Fruit fly (Drosophila melanogaster) whole organism, embryonic: ENCODE measurements around the gene CG17234.

ENCODE experiments used
- Aef1 ChIP-seq: fragments of 200-800 bp; sonication (Bioruptor generic); IDR thresholded peaks from 3 replicates; pipeline ENCODE4 v1.3.6; 2022; ENCODE audit warnings: missing biosample characterization, missing genetic modification characterization
- Atf6 ChIP-seq: fragments of 200-800 bp; sonication (Bioruptor generic); IDR thresholded peaks from 2 replicates; pipeline ENCODE4 v1.3.6; 2022; ENCODE audit warnings: missing biosample characterization, missing genetic modification characterization
- Awh ChIP-seq: fragments of 200-800 bp; sonication (Bioruptor generic); IDR thresholded peaks from 2 replicates; pipeline ENCODE4, ENCODE4 v1.3.6; 2022; ENCODE audit warnings: missing biosample characterization, missing genetic modification characterization
- Bgb ChIP-seq: fragments of 200-800 bp; sonication (Bioruptor generic); IDR thresholded peaks from 2 replicates; pipeline ENCODE4 v1.3.6; 2022; ENCODE audit warnings: missing biosample characterization, missing genetic modification characterization; ENCODE audit not compliant: partially characterized antibody
- CG11398 ChIP-seq: fragments of 200-800 bp; sonication (Bioruptor generic); optimal IDR thresholded peaks from 2 replicates; lab custom pipeline; 2016; ENCODE audit warnings: missing biosample characterization, missing genetic modification characterization
- CG13296 ChIP-seq: fragments of 200-800 bp; sonication (Bioruptor generic); optimal IDR thresholded peaks from 3 replicates; lab custom pipeline; 2018; ENCODE audit warnings: missing biosample characterization, mild to moderate bottlenecking, missing genetic modification characterization
- CG13775 ChIP-seq: fragments of 200-800 bp; sonication (Bioruptor generic); optimal IDR thresholded peaks from 3 replicates; lab custom pipeline; 2017; ENCODE audit warnings: missing biosample characterization, mild to moderate bottlenecking, missing genetic modification characterization
- CG14014 ChIP-seq: fragments of 200-800 bp; sonication (Bioruptor generic); IDR thresholded peaks from 2 replicates; pipeline ENCODE4 v1.3.6; 2022; ENCODE audit warnings: missing biosample characterization, missing genetic modification characterization
- CG15479 ChIP-seq: fragments of 200-800 bp; sonication (Bioruptor generic); optimal IDR thresholded peaks from 3 replicates; lab custom pipeline; 2019; ENCODE audit warnings: missing biosample characterization, mild to moderate bottlenecking, missing genetic modification characterization, moderate library complexity
- CG15514 ChIP-seq: fragments of 200-800 bp; sonication (Bioruptor generic); optimal IDR thresholded peaks from 3 replicates; lab custom pipeline; 2017; ENCODE audit warnings: missing biosample characterization, missing genetic modification characterization, mild to moderate bottlenecking, moderate library complexity, missing genetic modification reagents
- CG16779 ChIP-seq: fragments of 200-800 bp; sonication (Bioruptor generic); IDR thresholded peaks from 2 replicates; pipeline ENCODE4 v1.3.6; 2022; ENCODE audit warnings: missing biosample characterization, missing genetic modification characterization
- CG17186 ChIP-seq: fragments of 200-800 bp; sonication (Bioruptor generic); optimal IDR thresholded peaks from 3 replicates; lab custom pipeline; 2017; ENCODE audit warnings: missing biosample characterization, missing genetic modification reagents, missing genetic modification characterization
- CG1792 ChIP-seq: fragments of 200-800 bp; sonication (Bioruptor generic); optimal IDR thresholded peaks from 2 replicates; lab custom pipeline; 2016; ENCODE audit warnings: missing biosample characterization, missing genetic modification characterization
- CG2129 ChIP-seq: fragments of 200-800 bp; sonication (Bioruptor generic); IDR thresholded peaks from 2 replicates; pipeline ENCODE4 v1.3.6; 2022; ENCODE audit warnings: missing biosample characterization, missing genetic modification characterization; ENCODE audit not compliant: partially characterized antibody
- CG3407 ChIP-seq: fragments of 200-800 bp; sonication (Bioruptor generic); optimal IDR thresholded peaks from 2 replicates; lab custom pipeline; 2018; ENCODE audit warnings: missing biosample characterization, mild to moderate bottlenecking, missing genetic modification characterization
- CG6272 ChIP-seq: fragments of 200-800 bp; sonication (Bioruptor generic); IDR thresholded peaks from 2 replicates; pipeline ENCODE4 v1.3.6; 2022; ENCODE audit warnings: missing biosample characterization, missing genetic modification characterization
- CG7271 ChIP-seq: fragments of 200-800 bp; sonication (Bioruptor generic); optimal IDR thresholded peaks from 2 replicates; lab custom pipeline; 2018; ENCODE audit warnings: missing biosample characterization, mild to moderate bottlenecking, missing genetic modification characterization, moderate library complexity
- CG8478 ChIP-seq: fragments of >200 bp; optimal IDR thresholded peaks from 2 replicates; lab custom pipeline; 2018
- D ChIP-seq, 2 experiments: fragments of 200-800 bp in 1 of 2; fragments of >200 bp in 1 of 2; sonication (Bioruptor generic) in 1 of 2; optimal IDR thresholded peaks; 2 replicates in 1 of 2; 3 replicates in 1 of 2; lab custom pipeline; 2017; ENCODE audit warnings: mild to moderate bottlenecking in 1 of 2, missing biosample characterization in 1 of 2, missing genetic modification characterization in 1 of 2, missing genetic modification reagents in 1 of 2
- Dp ChIP-seq: fragments of 200-800 bp; sonication (Bioruptor generic); optimal IDR thresholded peaks from 2 replicates; lab custom pipeline; 2018; ENCODE audit warnings: missing biosample characterization, mild to moderate bottlenecking, missing genetic modification characterization, moderate library complexity
- Drgx ChIP-seq: fragments of 200-800 bp; sonication (Bioruptor generic); IDR thresholded peaks from 2 replicates; pipeline ENCODE4 v1.3.6; 2022; ENCODE audit warnings: missing biosample characterization, missing genetic modification characterization
- HmgD ChIP-seq: fragments of 200-800 bp; sonication (Bioruptor generic); optimal IDR thresholded peaks from 3 replicates; lab custom pipeline; 2016; ENCODE audit warnings: missing biosample characterization, missing genetic modification characterization
- Neu2 ChIP-seq: fragments of 200-800 bp; sonication (Bioruptor generic); optimal IDR thresholded peaks from 3 replicates; lab custom pipeline; 2016; ENCODE audit warnings: missing biosample characterization, missing genetic modification characterization, borderline replicate concordance
- Ravus ChIP-seq: fragments of 200-800 bp; sonication (Bioruptor generic); IDR thresholded peaks from 2 replicates; pipeline ENCODE4 v1.3.6; 2022; ENCODE audit warnings: missing biosample characterization, missing genetic modification characterization
- TFAM ChIP-seq: fragments of 200-800 bp; sonication (Bioruptor generic); optimal IDR thresholded peaks from 2 replicates; lab custom pipeline; 2017; ENCODE audit warnings: missing biosample characterization, missing genetic modification characterization, inconsistent platforms
- Trl ChIP-seq, 3 experiments: fragments of >200 bp in 2 of 3; fragments of 200-800 bp in 1 of 3; sonication (Bioruptor generic) in 1 of 3; optimal IDR thresholded peaks; 2 replicates in 1 of 3; 3 replicates in 2 of 3; lab custom pipeline; 2016 to 2017; ENCODE audit warnings: missing biosample characterization in 1 of 3, missing genetic modification characterization in 1 of 3
- Vsx1 ChIP-seq: fragments of 200-800 bp; sonication (Bioruptor generic); optimal IDR thresholded peaks from 2 replicates; lab custom pipeline; 2017; ENCODE audit warnings: missing biosample characterization, mild to moderate bottlenecking, missing genetic modification characterization, missing genetic modification reagents
- bsh ChIP-seq, 2 experiments: fragments of 200-800 bp; sonication (Bioruptor generic); optimal IDR thresholded peaks; 2 replicates each; lab custom pipeline; 2017 to 2018; ENCODE audit warnings: mild to moderate bottlenecking in 2 of 2, missing biosample characterization in 2 of 2, missing genetic modification characterization in 2 of 2, moderate library complexity in 1 of 2
- chinmo ChIP-seq: fragments of 200-800 bp; sonication (Bioruptor generic); IDR thresholded peaks from 4 replicates; pipeline ENCODE4 v1.3.6; 2022; ENCODE audit warnings: missing biosample characterization, missing genetic modification characterization; ENCODE audit not compliant: partially characterized antibody
- chm ChIP-seq: fragments of 200-800 bp; sonication (Bioruptor generic); IDR thresholded peaks from 2 replicates; pipeline ENCODE4 v1.3.6; 2022; ENCODE audit warnings: missing biosample characterization, missing genetic modification characterization
- ci ChIP-seq: fragments of 200-800 bp; sonication (Bioruptor generic); IDR thresholded peaks from 3 replicates; pipeline ENCODE4 v1.3.6; 2022; ENCODE audit warnings: missing biosample characterization, missing genetic modification characterization
- corto ChIP-seq: fragments of 200-800 bp; sonication (Bioruptor generic); optimal IDR thresholded peaks from 2 replicates; lab custom pipeline; 2016; ENCODE audit warnings: missing biosample characterization, mild to moderate bottlenecking, missing genetic modification characterization, moderate library complexity
- ewg ChIP-seq: fragments of 200-800 bp; sonication (Bioruptor generic); optimal IDR thresholded peaks from 3 replicates; lab custom pipeline; 2017; ENCODE audit warnings: mild to moderate bottlenecking, missing biosample characterization, missing genetic modification reagents, missing genetic modification characterization
- gce ChIP-seq: fragments of 200-800 bp; sonication (Bioruptor generic); IDR thresholded peaks from 3 replicates; pipeline ENCODE4 v1.3.6; 2022; ENCODE audit warnings: missing biosample characterization, missing genetic modification characterization
- ken ChIP-seq: fragments of 200-800 bp; sonication (Bioruptor generic); IDR thresholded peaks from 3 replicates; pipeline ENCODE4 v1.3.6; 2022; ENCODE audit warnings: missing biosample characterization, missing genetic modification characterization
- lov ChIP-seq, 2 experiments: fragments of 200-800 bp in 1 of 2; fragments of >200 bp in 1 of 2; sonication (Bioruptor generic) in 1 of 2; IDR thresholded peaks in 1 of 2; optimal IDR thresholded peaks in 1 of 2; 2 replicates in 1 of 2; 3 replicates in 1 of 2; pipeline versions ENCODE4 v1.3.6 to Lab custom; 2017 to 2022; ENCODE audit warnings: missing biosample characterization in 1 of 2, missing genetic modification characterization in 1 of 2
- nom ChIP-seq: fragments of 200-800 bp; sonication (Bioruptor generic); optimal IDR thresholded peaks from 2 replicates; lab custom pipeline; 2017; ENCODE audit warnings: missing biosample characterization, missing genetic modification characterization, mild to moderate bottlenecking, moderate library complexity, missing genetic modification reagents
- onecut ChIP-seq: fragments of 200-800 bp; sonication (Bioruptor generic); IDR thresholded peaks from 2 replicates; pipeline ENCODE4 v1.3.6; 2022; ENCODE audit warnings: missing biosample characterization, missing genetic modification characterization
- pan ChIP-seq, 4 experiments: fragments of >200 bp in 3 of 4; fragments of 200-800 bp in 1 of 4; sonication (Bioruptor generic) in 1 of 4; optimal IDR thresholded peaks in 3 of 4; IDR thresholded peaks in 1 of 4; 2 replicates each; pipeline versions ENCODE4 v1.3.6 to Lab custom; 2017 to 2022; ENCODE audit warnings: missing biosample characterization in 2 of 4, missing genetic modification characterization in 2 of 4, mixed read lengths in 1 of 4
- prd ChIP-seq, 3 experiments: fragments of >200 bp in 2 of 3; fragments of 200-800 bp in 1 of 3; sonication (Bioruptor generic) in 1 of 3; optimal IDR thresholded peaks in 2 of 3; IDR thresholded peaks in 1 of 3; 2 replicates in 2 of 3; 3 replicates in 1 of 3; pipeline versions ENCODE4 v1.3.6 to Lab custom; 2017 to 2022; ENCODE audit warnings: missing biosample characterization in 1 of 3, missing genetic modification characterization in 1 of 3
- psq ChIP-seq: fragments of 200-800 bp; sonication (Bioruptor generic); optimal IDR thresholded peaks from 2 replicates; lab custom pipeline; 2017; ENCODE audit warnings: missing biosample characterization, missing genetic modification characterization
- scrt ChIP-seq: fragments of 200-800 bp; sonication (Bioruptor generic); optimal IDR thresholded peaks from 2 replicates; lab custom pipeline; 2018; ENCODE audit warnings: missing biosample characterization, mild to moderate bottlenecking, missing genetic modification characterization, moderate library complexity
- sob ChIP-seq: fragments of 200-800 bp; sonication (Bioruptor generic); IDR thresholded peaks from 2 replicates; pipeline ENCODE4 v1.3.6; 2022; ENCODE audit warnings: missing biosample characterization, missing genetic modification characterization
- unc-4 ChIP-seq: fragments of 200-800 bp; sonication (Bioruptor generic); IDR thresholded peaks from 2 replicates; pipeline ENCODE4 v1.3.6; 2022; ENCODE audit warnings: missing biosample characterization, missing genetic modification characterization; ENCODE audit not compliant: partially characterized antibody
- vvl ChIP-seq: fragments of 200-800 bp; sonication (Bioruptor generic); IDR thresholded peaks from 2 replicates; pipeline ENCODE4 v1.3.6; 2022; ENCODE audit warnings: missing biosample characterization, missing genetic modification characterization
- yki ChIP-seq: fragments of >200 bp; optimal IDR thresholded peaks from 3 replicates; lab custom pipeline; 2018

Gene CG17234

DNA sequence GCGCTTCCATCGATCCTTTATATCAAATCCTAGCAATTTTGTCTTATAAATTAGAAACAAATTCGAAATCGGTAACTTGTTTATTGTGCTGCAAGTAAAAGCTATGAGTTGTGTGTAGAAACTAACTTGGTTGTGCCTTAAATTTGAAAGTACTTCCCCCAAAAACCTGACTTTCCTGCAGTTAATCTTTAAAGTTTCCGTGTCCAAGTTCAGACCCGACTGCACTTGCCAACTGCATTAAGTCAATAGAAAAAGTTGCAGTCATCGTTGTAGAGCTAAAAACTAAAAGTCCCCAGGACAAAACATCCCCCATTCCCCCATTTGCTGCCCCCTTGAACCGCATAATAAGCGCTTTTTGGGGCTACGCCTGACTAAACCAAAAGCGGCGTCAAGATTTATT lies 12.4 kb upstream of the CG17234 start, which contains the start of gene Tengl1:
Gene Tengl1, minus strand, starts transcription at position 101 of the 400 bp plus-strand sequence.
- TF ChIP-seq lov (optimal IDR thresholded peaks at IDR 0.05; lab: Kevin White, UChicago) = no peak
- TF ChIP-seq lov (GFP tag; IDR thresholded peaks at IDR 0.05; lab: Robert Waterston, UW) = no peak
- TF ChIP-seq D (optimal IDR thresholded peaks at IDR 0.05; lab: Kevin White, UChicago) = no peak
- no peak for TF ChIP-seq D (GFP tag; optimal IDR thresholded peaks at IDR 0.05; lab: Kevin White, UChicago)
- TF ChIP-seq ewg (GFP tag; lab: Kevin White, UChicago) = no peak
- TF ChIP-seq prd (optimal IDR thresholded peaks at IDR 0.05; lab: Kevin White, UChicago) = no peak
- TF ChIP-seq prd (GFP tag; IDR thresholded peaks at IDR 0.05; lab: Robert Waterston, UW) = no peak
- no peak for TF ChIP-seq CG17186 (GFP tag; lab: Kevin White, UChicago)
- TF ChIP-seq HmgD (GFP tag; lab: Kevin White, UChicago) = no peak
- TF ChIP-seq CG8478 (lab: Kevin White, UChicago) = no peak
- no peak for TF ChIP-seq nom (GFP tag; lab: Kevin White, UChicago)
- TF ChIP-seq yki (lab: Kevin White, UChicago) = no peak
- no peak for TF ChIP-seq vvl (GFP tag; lab: Robert Waterston, UW)
- TF ChIP-seq CG1792 = no peak
- no peak for TF ChIP-seq CG6272 (GFP tag; lab: Robert Waterston, UW)
- TF ChIP-seq bsh (GFP tag; optimal IDR thresholded peaks at IDR 0.05; lab: Kevin White, UChicago) = no peak

DNA sequence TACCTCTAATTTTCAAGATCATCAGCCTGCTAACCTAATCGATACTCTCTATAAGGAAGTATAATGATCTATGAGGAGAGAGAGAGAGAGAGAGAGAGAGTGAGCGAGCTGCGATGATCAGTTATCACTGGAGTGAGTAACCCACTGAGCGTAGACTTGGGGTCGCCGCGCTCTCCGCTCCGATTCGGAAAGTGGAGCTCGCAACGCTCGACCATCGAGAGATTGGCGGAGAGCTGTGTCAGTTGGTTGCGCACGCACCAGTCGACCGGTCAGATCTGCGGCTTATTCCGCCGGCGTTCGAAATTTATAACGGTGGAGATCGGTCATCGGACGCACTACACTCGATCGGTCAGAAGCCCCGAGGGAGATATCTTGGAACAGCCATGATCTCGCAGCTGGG lies 10.7 kb upstream of the CG17234 start, which contains the start of gene CG4267:
Gene CG4267, plus strand, starts transcription at position 240 of the 400 bp plus-strand sequence.
- TF ChIP-seq vvl (GFP tag; lab: Robert Waterston, UW) (peak; percentile 40; the same call in 1 of the 2 replicates), CG2129 (GFP tag; lab: Robert Waterston, UW) (no peak), Trl (optimal IDR thresholded peaks at IDR 0.05; lab: Kevin White, UChicago) (peak; percentile 90 to 93), Trl (GFP tag; optimal IDR thresholded peaks at IDR 0.05; lab: Kevin White, UChicago) (no peak), Neu2 (GFP tag; lab: Kevin White, UChicago) (no peak), sob (GFP tag; lab: Robert Waterston, UW) (0 out of 2 replicates have a peak, but pooled peaks have one; percentile 19), CG16779 (GFP tag; lab: Robert Waterston, UW) (no peak), TFAM (GFP tag; lab: Kevin White, UChicago) (no peak), Vsx1 (GFP tag; lab: Kevin White, UChicago) (no peak), pan (optimal IDR thresholded peaks at IDR 0.05; lab: Kevin White, UChicago) (no peak), pan (GFP tag; optimal IDR thresholded peaks at IDR 0.05 in 1 of 2, IDR thresholded peaks at IDR 0.05 in 1 of 2) (peak in 1 of 2 experiments; percentile 10), CG15479 (GFP tag; lab: Kevin White, UChicago) (no peak), ken (GFP tag; lab: Robert Waterston, UW) (0 out of 3 replicates have a peak, but pooled peaks have one; percentile 27), CG7271 (no peak), chinmo (GFP tag; lab: Robert Waterston, UW) (peak; percentile 90; the same call in 3 of the 4 replicates), Aef1 (no peak), onecut (GFP tag; lab: Robert Waterston, UW) (0 out of 2 replicates have a peak, but pooled peaks have one; percentile 9), CG11398 (GFP tag; lab: Kevin White, UChicago) (no peak), Awh (GFP tag; lab: Robert Waterston, UW) (no peak), ci (peak; percentile 52; the same call in 1 of the 3 replicates), unc-4 (GFP tag; lab: Robert Waterston, UW) (peak; percentile 34), CG13775 (GFP tag; lab: Kevin White, UChicago) (no peak), psq (GFP tag; lab: Kevin White, UChicago) (no peak), chm (peak; percentile 60), CG13296 (no peak), CG14014 (no peak), Dp (GFP tag; lab: Kevin White, UChicago) (no peak), gce (GFP tag; lab: Robert Waterston, UW) (0 out of 3 replicates have a peak, but pooled peaks have one; percentile 9), CG3407 (no peak), Drgx (0 out of 2 replicates have a peak, but pooled peaks have one; percentile 22), Atf6 (no peak), Ravus (GFP tag; lab: Robert Waterston, UW) (no peak), corto (GFP tag; lab: Kevin White, UChicago) (no peak), Bgb (peak; percentile 34; the same call in 1 of the 2 replicates), CG15514 (GFP tag; lab: Kevin White, UChicago) (no peak), yki (lab: Kevin White, UChicago) (peak; percentile 87), scrt (no peak)
